Fruit fly (Drosophila melanogaster) whole organism, embryonic: ENCODE measurements around the gene Gr98b.

Source experiments
- ATbp ChIP-seq: fragments of 200-800 bp; sonication (Bioruptor generic); optimal IDR thresholded peaks from 2 replicates; lab custom pipeline; 2017; ENCODE audit warnings: missing biosample characterization, mild to moderate bottlenecking, missing genetic modification characterization, missing genetic modification reagents
- Abd-B ChIP-seq: fragments of 200-800 bp; sonication (Bioruptor generic); optimal IDR thresholded peaks from 2 replicates; lab custom pipeline; 2018; ENCODE audit warnings: missing biosample characterization, mild to moderate bottlenecking, missing genetic modification characterization, moderate library complexity
- Antp ChIP-seq: fragments of 200-800 bp; sonication (Bioruptor generic); optimal IDR thresholded peaks from 3 replicates; lab custom pipeline; 2016; ENCODE audit warnings: missing biosample characterization, missing genetic modification characterization
- Atf6 ChIP-seq: fragments of 200-800 bp; sonication (Bioruptor generic); IDR thresholded peaks from 2 replicates; pipeline ENCODE4 v1.3.6; 2022; ENCODE audit warnings: missing biosample characterization, missing genetic modification characterization
- Bdp1 ChIP-seq: fragments of 200-800 bp; sonication (Bioruptor generic); optimal IDR thresholded peaks from 3 replicates; lab custom pipeline; 2016; ENCODE audit warnings: missing biosample characterization, missing genetic modification characterization
- CG10274 ChIP-seq: fragments of 200-800 bp; sonication (Bioruptor generic); optimal IDR thresholded peaks from 3 replicates; lab custom pipeline; 2017; ENCODE audit warnings: missing biosample characterization, mild to moderate bottlenecking, missing genetic modification characterization
- CG10431 ChIP-seq: fragments of 200-800 bp; sonication (Bioruptor generic); optimal IDR thresholded peaks from 3 replicates; lab custom pipeline; 2018; ENCODE audit warnings: missing biosample characterization, mild to moderate bottlenecking, missing genetic modification characterization
- CG12219 ChIP-seq: fragments of 200-800 bp; sonication (Bioruptor generic); optimal IDR thresholded peaks from 3 replicates; lab custom pipeline; 2018; ENCODE audit warnings: missing biosample characterization, mild to moderate bottlenecking, missing genetic modification characterization
- CG1233 ChIP-seq: fragments of 200-800 bp; sonication (Bioruptor generic); optimal IDR thresholded peaks from 4 replicates; lab custom pipeline; 2018; ENCODE audit warnings: missing biosample characterization, mild to moderate bottlenecking, missing genetic modification characterization
- CG15073 ChIP-seq: fragments of 200-800 bp; sonication (Bioruptor generic); optimal IDR thresholded peaks from 2 replicates; lab custom pipeline; 2016; ENCODE audit warnings: missing biosample characterization, missing genetic modification characterization
- CG15601 ChIP-seq: fragments of 200-800 bp; sonication (Bioruptor generic); optimal IDR thresholded peaks from 3 replicates; lab custom pipeline; 2019; ENCODE audit warnings: missing biosample characterization, mild to moderate bottlenecking, missing genetic modification characterization, moderate library complexity
- CG16863 ChIP-seq: fragments of 200-800 bp; sonication (Bioruptor generic); optimal IDR thresholded peaks from 3 replicates; lab custom pipeline; 2016; ENCODE audit warnings: missing biosample characterization, missing genetic modification characterization
- CG17612 ChIP-seq: fragments of 200-800 bp; sonication (Bioruptor generic); IDR thresholded peaks from 2 replicates; pipeline ENCODE4 v1.3.6; 2022; ENCODE audit warnings: missing biosample characterization, missing genetic modification characterization
- CG34422 ChIP-seq: fragments of 200-800 bp; sonication (Bioruptor generic); IDR thresholded peaks from 3 replicates; pipeline ENCODE4 v1.3.6; 2022; ENCODE audit warnings: missing biosample characterization, missing genetic modification characterization
- CG3847 ChIP-seq: fragments of 200-800 bp; sonication (Bioruptor generic); IDR thresholded peaks from 2 replicates; pipeline ENCODE4 v1.3.6; 2022; ENCODE audit warnings: missing biosample characterization, missing genetic modification characterization
- CG3995 ChIP-seq: fragments of 200-800 bp; sonication (Bioruptor generic); optimal IDR thresholded peaks from 3 replicates; lab custom pipeline; 2016; ENCODE audit warnings: missing biosample characterization, missing genetic modification characterization
- CG4617 ChIP-seq: fragments of 200-800 bp; sonication (Bioruptor generic); optimal IDR thresholded peaks from 3 replicates; lab custom pipeline; 2016; ENCODE audit warnings: missing biosample characterization, missing genetic modification characterization, borderline replicate concordance
- CG4707 ChIP-seq: fragments of 200-800 bp; sonication (Bioruptor generic); optimal IDR thresholded peaks from 2 replicates; lab custom pipeline; 2018; ENCODE audit warnings: missing biosample characterization, mild to moderate bottlenecking, missing genetic modification characterization, moderate library complexity
- CG5245 ChIP-seq: fragments of 200-800 bp; sonication (Bioruptor generic); optimal IDR thresholded peaks from 3 replicates; lab custom pipeline; 2016; ENCODE audit warnings: missing biosample characterization, missing genetic modification characterization
- CG6813 ChIP-seq: fragments of 200-800 bp; sonication (Bioruptor generic); optimal IDR thresholded peaks from 2 replicates; lab custom pipeline; 2017; ENCODE audit warnings: missing biosample characterization, missing genetic modification characterization, mild to moderate bottlenecking, moderate library complexity, missing genetic modification reagents
- CTCF ChIP-seq: fragments of 200-800 bp; sonication (Bioruptor generic); optimal IDR thresholded peaks from 2 replicates; lab custom pipeline; 2017; ENCODE audit warnings: missing biosample characterization, mild to moderate bottlenecking, missing genetic modification characterization, moderate library complexity
- D19B ChIP-seq: fragments of 200-800 bp; sonication (Bioruptor generic); optimal IDR thresholded peaks from 2 replicates; lab custom pipeline; 2017; ENCODE audit warnings: missing biosample characterization, mild to moderate bottlenecking, missing genetic modification characterization
- Dll ChIP-seq: fragments of 200-800 bp; sonication (Bioruptor generic); IDR thresholded peaks from 4 replicates; pipeline ENCODE4 v1.3.6; 2022; ENCODE audit warnings: missing biosample characterization, missing genetic modification characterization; ENCODE audit not compliant: partially characterized antibody
- Doc2 ChIP-seq: fragments of 200-800 bp; sonication (Bioruptor generic); IDR thresholded peaks from 2 replicates; pipeline ENCODE4 v1.3.6; 2022; ENCODE audit warnings: missing biosample characterization, missing genetic modification characterization
- Dref ChIP-seq: fragments of 200-800 bp; sonication (Bioruptor generic); IDR thresholded peaks from 2 replicates; pipeline ENCODE4 v1.3.6; 2022; ENCODE audit warnings: missing biosample characterization, missing genetic modification characterization
- E2f1 ChIP-seq: fragments of 200-800 bp; sonication (Bioruptor generic); IDR thresholded peaks from 2 replicates; pipeline ENCODE4 v1.3.6; 2022; ENCODE audit warnings: missing biosample characterization, missing genetic modification characterization
- Ets97D ChIP-seq: fragments of 200-800 bp; sonication (Bioruptor generic); optimal IDR thresholded peaks from 3 replicates; lab custom pipeline; 2016; ENCODE audit warnings: missing biosample characterization, missing genetic modification characterization
- HLHmδ ChIP-seq: fragments of 200-800 bp; sonication (Bioruptor generic); optimal IDR thresholded peaks from 2 replicates; lab custom pipeline; 2018; ENCODE audit warnings: missing biosample characterization, mild to moderate bottlenecking, missing genetic modification characterization, moderate library complexity
- Hmr ChIP-seq: fragments of 200-800 bp; sonication (Bioruptor generic); optimal IDR thresholded peaks from 3 replicates; lab custom pipeline; 2017; ENCODE audit warnings: mild to moderate bottlenecking, missing biosample characterization, missing genetic modification reagents, missing genetic modification characterization
- Kr ChIP-seq: fragments of 200-800 bp; sonication (Bioruptor generic); optimal IDR thresholded peaks from 2 replicates; lab custom pipeline; 2017; ENCODE audit warnings: missing biosample characterization, mild to moderate bottlenecking, missing genetic modification characterization
- Meics ChIP-seq: fragments of 200-800 bp; sonication (Bioruptor generic); optimal IDR thresholded peaks from 2 replicates; lab custom pipeline; 2017; ENCODE audit warnings: missing biosample characterization, mild to moderate bottlenecking, missing genetic modification characterization
- Xrp1 ChIP-seq: fragments of 200-800 bp; sonication (Bioruptor generic); IDR thresholded peaks from 2 replicates; pipeline ENCODE4 v1.3.6; 2022; ENCODE audit warnings: missing biosample characterization, missing genetic modification characterization
- bcd ChIP-seq: fragments of 200-800 bp; sonication (Bioruptor generic); optimal IDR thresholded peaks from 2 replicates; lab custom pipeline; 2017; ENCODE audit warnings: missing biosample characterization, mild to moderate bottlenecking, missing genetic modification characterization
- bowl ChIP-seq: fragments of 200-800 bp; sonication (Bioruptor generic); IDR thresholded peaks from 2 replicates; pipeline ENCODE4 v1.3.6; 2022; ENCODE audit warnings: missing biosample characterization, missing genetic modification characterization
- fd64A ChIP-seq: fragments of 200-800 bp; sonication (Bioruptor generic); optimal IDR thresholded peaks from 3 replicates; lab custom pipeline; 2018; ENCODE audit warnings: missing biosample characterization, mild to moderate bottlenecking, missing genetic modification characterization
- fd96Cb ChIP-seq: fragments of 200-800 bp; sonication (Bioruptor generic); optimal IDR thresholded peaks from 2 replicates; lab custom pipeline; 2018; ENCODE audit warnings: missing biosample characterization, mild to moderate bottlenecking, missing genetic modification characterization, moderate library complexity
- gt ChIP-seq: fragments of 200-800 bp; sonication (Bioruptor generic); IDR thresholded peaks from 2 replicates; pipeline ENCODE4 v1.3.6; 2022; ENCODE audit warnings: missing biosample characterization, missing genetic modification characterization
- hkb ChIP-seq, 2 experiments: fragments of 200-800 bp in 1 of 2; fragments of >200 bp in 1 of 2; sonication (Bioruptor generic) in 1 of 2; IDR thresholded peaks in 1 of 2; optimal IDR thresholded peaks in 1 of 2; 2 replicates each; pipeline versions ENCODE4 v1.3.6 to Lab custom; 2017 to 2022; ENCODE audit warnings: missing biosample characterization in 1 of 2, missing genetic modification characterization in 1 of 2
- hth ChIP-seq: fragments of >200 bp; optimal IDR thresholded peaks from 2 replicates; lab custom pipeline; 2017; ENCODE audit warnings: inconsistent platforms
- lola ChIP-seq, 3 experiments: fragments of >200 bp in 2 of 3; fragments of 200-800 bp in 1 of 3; sonication (Bioruptor generic) in 1 of 3; optimal IDR thresholded peaks; 2 replicates each; lab custom pipeline; 2017 to 2019; ENCODE audit warnings: missing biosample characterization in 3 of 3, missing genetic modification characterization in 3 of 3, mild to moderate bottlenecking in 1 of 3, moderate library complexity in 1 of 3
- mirr ChIP-seq: fragments of 200-800 bp; sonication (Bioruptor generic); optimal IDR thresholded peaks from 3 replicates; lab custom pipeline; 2018; ENCODE audit warnings: missing biosample characterization, mild to moderate bottlenecking, missing genetic modification characterization
- nmo ChIP-seq: fragments of 200-800 bp; sonication (Bioruptor generic); optimal IDR thresholded peaks from 2 replicates; lab custom pipeline; 2018; ENCODE audit warnings: missing biosample characterization, mild to moderate bottlenecking, missing genetic modification characterization, moderate library complexity
- pnt ChIP-seq: fragments of 200-800 bp; sonication (Bioruptor generic); optimal IDR thresholded peaks from 3 replicates; lab custom pipeline; 2016; ENCODE audit warnings: missing biosample characterization, missing genetic modification characterization
- pzg ChIP-seq: fragments of 200-800 bp; sonication (Bioruptor generic); optimal IDR thresholded peaks from 3 replicates; lab custom pipeline; 2018; ENCODE audit warnings: missing biosample characterization, mild to moderate bottlenecking, missing genetic modification characterization, moderate library complexity
- sd ChIP-seq: fragments of 200-800 bp; sonication (Bioruptor generic); optimal IDR thresholded peaks from 3 replicates; lab custom pipeline; 2018; ENCODE audit warnings: missing biosample characterization, mild to moderate bottlenecking, missing genetic modification characterization, moderate library complexity
- sens-2 ChIP-seq: fragments of 200-800 bp; sonication (Bioruptor generic); IDR thresholded peaks from 2 replicates; pipeline ENCODE4 v1.3.6; 2022; ENCODE audit warnings: missing biosample characterization, missing genetic modification characterization
- stwl ChIP-seq: fragments of 200-800 bp; sonication (Bioruptor generic); optimal IDR thresholded peaks from 3 replicates; lab custom pipeline; 2018; ENCODE audit warnings: missing biosample characterization, mild to moderate bottlenecking, missing genetic modification characterization, moderate library complexity
- trem ChIP-seq: fragments of 200-800 bp; optimal IDR thresholded peaks from 3 replicates; lab custom pipeline; 2019; ENCODE audit warnings: missing biosample characterization, mild to moderate bottlenecking, missing genetic modification characterization, moderate library complexity
- tx ChIP-seq: fragments of 200-800 bp; sonication (Bioruptor generic); optimal IDR thresholded peaks from 2 replicates; lab custom pipeline; 2016; ENCODE audit warnings: missing biosample characterization, missing genetic modification characterization
- unpg ChIP-seq: fragments of 200-800 bp; sonication (Bioruptor generic); optimal IDR thresholded peaks from 3 replicates; lab custom pipeline; 2018; ENCODE audit warnings: missing biosample characterization, mild to moderate bottlenecking, missing genetic modification characterization, moderate library complexity
- wdn ChIP-seq: fragments of 200-800 bp; sonication (Bioruptor generic); IDR thresholded peaks from 2 replicates; pipeline ENCODE4 v1.3.6; 2022; ENCODE audit warnings: missing biosample characterization, missing genetic modification characterization

Gene Gr98b

dm6 chr3R:27581890-27582487 lies 39.7 kb downstream of the Gr98b start, which contains the start of gene wdb (continued):
- TF ChIP-seq pnt (GFP tag; lab: Kevin White, UChicago) (no peak), lola (GFP tag; optimal IDR thresholded peaks at IDR 0.05; lab: Kevin White, UChicago) (no peak), ATbp (no peak), pzg (peak; percentile 36), Meics (GFP tag; lab: Kevin White, UChicago) (peak; percentile 51), CG1233 (GFP tag; lab: Kevin White, UChicago) (no peak), tx (GFP tag; lab: Kevin White, UChicago) (peak; percentile 27), Hmr (GFP tag; lab: Kevin White, UChicago) (peak; percentile 11), E2f1 (GFP tag; lab: Robert Waterston, UW) (no peak), CG5245 (peak; percentile 32), HLHmδ (GFP tag; lab: Kevin White, UChicago) (peak; percentile 20), fd96Cb (tag; lab: Kevin White, UChicago) (peak; percentile 18), CG6813 (GFP tag; lab: Kevin White, UChicago) (no peak), Dref (GFP tag; lab: Robert Waterston, UW) (no peak), CG15601 (tag; lab: Kevin White, UChicago) (no peak), sd (tag; lab: Kevin White, UChicago) (no peak), CG17612 (GFP tag; lab: Robert Waterston, UW) (no peak), mirr (peak; percentile 36), Antp (GFP tag; lab: Kevin White, UChicago) (peak; percentile 74), Atf6 (GFP tag; lab: Robert Waterston, UW) (no peak), trem (tag; lab: Kevin White, UChicago) (no peak), Bdp1 (GFP tag; lab: Kevin White, UChicago) (peak; percentile 17), D19B (GFP tag; lab: Kevin White, UChicago) (no peak), gt (GFP tag; lab: Robert Waterston, UW) (no peak), CG3847 (GFP tag; lab: Robert Waterston, UW) (no peak), stwl (no peak), hth (lab: Kevin White, UChicago) (no peak), sens-2 (no peak), CG34422 (no peak), unpg (GFP tag; lab: Kevin White, UChicago) (no peak), CG10274 (GFP tag; lab: Kevin White, UChicago) (no peak), nmo (GFP tag; lab: Kevin White, UChicago) (peak; percentile 23), CTCF (GFP tag; lab: Kevin White, UChicago) (no peak), hkb (optimal IDR thresholded peaks at IDR 0.05; lab: Kevin White, UChicago) (no peak), hkb (GFP tag; IDR thresholded peaks at IDR 0.05; lab: Robert Waterston, UW) (no peak), CG4707 (GFP tag; lab: Kevin White, UChicago) (peak; percentile 7), Kr (GFP tag; lab: Kevin White, UChicago) (no peak), CG3995 (GFP tag; lab: Kevin White, UChicago) (no peak), CG10431 (GFP tag; lab: Kevin White, UChicago) (no peak), wdn (GFP tag; lab: Robert Waterston, UW) (no peak), CG16863 (GFP tag; lab: Kevin White, UChicago) (peak; percentile 31), CG4617 (GFP tag; lab: Kevin White, UChicago) (peak; percentile 74), fd64A (GFP tag; lab: Kevin White, UChicago) (no peak), Ets97D (GFP tag; lab: Kevin White, UChicago) (peak; percentile 8), CG12219 (GFP tag; lab: Kevin White, UChicago) (no peak), bowl (no peak), CG15073 (GFP tag; lab: Kevin White, UChicago) (no peak), Dll (no peak), Xrp1 (GFP tag; lab: Robert Waterston, UW) (no peak), Abd-B (GFP tag; lab: Kevin White, UChicago) (no peak), bcd (GFP tag; lab: Kevin White, UChicago) (peak; percentile 54), Doc2 (no peak)
